Worm (Caenorhabditis elegans) whole organism, late embryonic: Measurements from ENCODE around the gene nep-11.

Source experiments
- C08G9.2 ChIP-seq: sonication (generic microtip); optimal IDR thresholded peaks from 2 replicates; lab custom pipeline; 2016; ENCODE audit warnings: mild to moderate bottlenecking, missing genetic modification characterization, moderate library complexity, missing compliant biosample characterization
- C38D4.7 ChIP-seq: fragments of 200-800 bp; sonication (Bioruptor generic); optimal IDR thresholded peaks from 2 replicates; lab custom pipeline; 2018; ENCODE audit warnings: mild to moderate bottlenecking, missing genetic modification characterization, moderate library complexity, missing compliant biosample characterization
- F13H6.1 ChIP-seq: sonication (generic microtip); optimal IDR thresholded peaks from 2 replicates; lab custom pipeline; 2016; ENCODE audit warnings: missing genetic modification characterization, missing compliant biosample characterization
- K02D7.2 ChIP-seq: sonication (generic microtip); optimal IDR thresholded peaks from 2 replicates; lab custom pipeline; 2017; ENCODE audit warnings: mild to moderate bottlenecking, missing genetic modification characterization, missing compliant biosample characterization
- Y22D7AL.16 ChIP-seq: sonication (generic microtip); optimal IDR thresholded peaks from 2 replicates; lab custom pipeline; 2016; ENCODE audit warnings: missing genetic modification characterization, missing compliant biosample characterization
- ahr-1 ChIP-seq: sonication (generic microtip); optimal IDR thresholded peaks from 2 replicates; lab custom pipeline; 2016; ENCODE audit warnings: missing genetic modification characterization, missing compliant biosample characterization
- ceh-19 ChIP-seq: fragments of 200-800 bp; sonication (Bioruptor generic); optimal IDR thresholded peaks from 2 replicates; lab custom pipeline; 2018; ENCODE audit warnings: mild to moderate bottlenecking, missing genetic modification characterization, missing compliant biosample characterization
- ceh-2 ChIP-seq: sonication (generic microtip); optimal IDR thresholded peaks from 2 replicates; lab custom pipeline; 2016; ENCODE audit warnings: missing genotype, missing genetic modification characterization, missing compliant biosample characterization
- ceh-24 ChIP-seq: sonication (generic microtip); optimal IDR thresholded peaks from 2 replicates; lab custom pipeline; 2016; ENCODE audit warnings: mild to moderate bottlenecking, missing genetic modification characterization, missing compliant biosample characterization
- ceh-30 ChIP-seq: fragments of 150-350 bp; optimal IDR thresholded peaks from 2 replicates; lab custom pipeline; 2014; ENCODE audit warnings: missing biosample characterization, missing genetic modification characterization
- ceh-34 ChIP-seq: sonication (generic microtip); optimal IDR thresholded peaks from 2 replicates; lab custom pipeline; 2016; ENCODE audit warnings: mild to moderate bottlenecking, missing genetic modification characterization, missing compliant biosample characterization
- ceh-45 ChIP-seq: fragments of 200-800 bp; sonication (Bioruptor generic); IDR thresholded peaks from 2 replicates; pipeline ENCODE4 v1.3.6; 2022; ENCODE audit warnings: missing genetic modification reagents, missing genetic modification characterization, missing compliant biosample characterization
- ceh-6 ChIP-seq: fragments of 200-800 bp; sonication (Bioruptor generic); optimal IDR thresholded peaks from 2 replicates; lab custom pipeline; 2018; ENCODE audit warnings: mild to moderate bottlenecking, missing genetic modification characterization, missing compliant biosample characterization
- ceh-9 ChIP-seq: sonication (generic microtip); optimal IDR thresholded peaks from 2 replicates; lab custom pipeline; 2016; ENCODE audit warnings: mild to moderate bottlenecking, missing genetic modification characterization, inconsistent platforms, missing compliant biosample characterization
- dmd-4 ChIP-seq: sonication (generic microtip); optimal IDR thresholded peaks from 2 replicates; lab custom pipeline; 2016; ENCODE audit warnings: borderline replicate concordance, missing genetic modification characterization, missing compliant biosample characterization
- dve-1 ChIP-seq: sonication (generic microtip); optimal IDR thresholded peaks from 2 replicates; lab custom pipeline; 2017; ENCODE audit warnings: antibody characterized with exemption, mild to moderate bottlenecking, missing genetic modification characterization, missing compliant biosample characterization
- elt-4 ChIP-seq: sonication (generic microtip); optimal IDR thresholded peaks from 2 replicates; lab custom pipeline; 2016; ENCODE audit warnings: missing genetic modification characterization, missing compliant biosample characterization
- ets-4 ChIP-seq: sonication (generic microtip); optimal IDR thresholded peaks from 2 replicates; lab custom pipeline; 2016; ENCODE audit warnings: missing genetic modification characterization, missing compliant biosample characterization
- eyg-1 ChIP-seq: sonication (generic microtip); optimal IDR thresholded peaks from 2 replicates; lab custom pipeline; 2016; ENCODE audit warnings: missing genotype, missing genetic modification characterization, missing compliant biosample characterization
- fax-1 ChIP-seq: sonication (generic microtip); optimal IDR thresholded peaks from 2 replicates; lab custom pipeline; 2016; ENCODE audit warnings: missing genotype, missing genetic modification characterization, missing compliant biosample characterization
- gmeb-2 ChIP-seq: sonication (generic microtip); optimal IDR thresholded peaks from 2 replicates; lab custom pipeline; 2016; ENCODE audit warnings: missing genetic modification characterization, inconsistent platforms, missing compliant biosample characterization
- hlh-15 ChIP-seq: sonication (generic microtip); optimal IDR thresholded peaks from 2 replicates; lab custom pipeline; 2016; ENCODE audit warnings: missing genetic modification characterization, missing compliant biosample characterization
- hlh-30 ChIP-seq: sonication (generic microtip); optimal IDR thresholded peaks from 2 replicates; lab custom pipeline; 2017; ENCODE audit warnings: antibody characterized with exemption, missing genetic modification characterization, missing compliant biosample characterization; ENCODE audit not compliant: insufficient read depth
- hlh-8 ChIP-seq: sonication (generic microtip); optimal IDR thresholded peaks from 2 replicates; lab custom pipeline; 2016; ENCODE audit warnings: missing genotype, missing genetic modification characterization, missing compliant biosample characterization
- lin-11 ChIP-seq: fragments of 200-800 bp; sonication (Bioruptor generic); optimal IDR thresholded peaks from 2 replicates; lab custom pipeline; 2018; ENCODE audit warnings: mild to moderate bottlenecking, missing genetic modification characterization, missing compliant biosample characterization
- madf-2 ChIP-seq: sonication (generic microtip); optimal IDR thresholded peaks from 2 replicates; lab custom pipeline; 2017; ENCODE audit warnings: missing genetic modification characterization, missing compliant biosample characterization
- nhr-232 ChIP-seq: sonication (generic microtip); optimal IDR thresholded peaks from 2 replicates; lab custom pipeline; 2016; ENCODE audit warnings: missing genetic modification characterization, missing compliant biosample characterization
- odd-2 ChIP-seq: sonication (generic microtip); optimal IDR thresholded peaks from 2 replicates; lab custom pipeline; 2017; ENCODE audit warnings: antibody characterized with exemption, mild to moderate bottlenecking, missing genetic modification characterization, missing compliant biosample characterization
- pag-3 ChIP-seq: sonication (generic microtip); optimal IDR thresholded peaks from 2 replicates; lab custom pipeline; 2016; ENCODE audit warnings: missing compliant biosample characterization, missing genetic modification characterization, borderline replicate concordance
- pha-2 ChIP-seq: sonication (generic microtip); optimal IDR thresholded peaks from 2 replicates; lab custom pipeline; 2017; ENCODE audit warnings: mild to moderate bottlenecking, missing genetic modification characterization, missing compliant biosample characterization
- pros-1 ChIP-seq: fragments of 150-350 bp; optimal IDR thresholded peaks from 2 replicates; lab custom pipeline; 2014; ENCODE audit warnings: missing biosample characterization, missing genetic modification reagents, missing genetic modification characterization
- sdc-2 ChIP-seq: sonication (generic microtip); optimal IDR thresholded peaks from 2 replicates; lab custom pipeline; 2016; ENCODE audit warnings: missing genotype, missing genetic modification characterization, missing compliant biosample characterization
- sox-2 ChIP-seq: fragments of 200-800 bp; sonication (Bioruptor generic); IDR thresholded peaks from 2 replicates; pipeline ENCODE4 v1.3.6; 2022; ENCODE audit warnings: missing genetic modification reagents, missing genetic modification characterization, missing compliant biosample characterization
- sox-4 ChIP-seq: sonication (generic microtip); optimal IDR thresholded peaks from 2 replicates; lab custom pipeline; 2017; ENCODE audit warnings: mild to moderate bottlenecking, missing genetic modification characterization, inconsistent platforms, missing compliant biosample characterization
- tbx-2 ChIP-seq: sonication (generic microtip); optimal IDR thresholded peaks from 2 replicates; lab custom pipeline; 2016; ENCODE audit warnings: missing genetic modification characterization, missing compliant biosample characterization
- unc-3 ChIP-seq, 2 experiments: fragments of 200-800 bp in 1 of 2; sonication (Bioruptor generic) in 1 of 2; sonication (generic microtip) in 1 of 2; conservative IDR thresholded peaks in 1 of 2; optimal IDR thresholded peaks in 1 of 2; 2 replicates each; pipeline versions ENCODE4 v1.3.6 to Lab custom; 2016 to 2022; ENCODE audit warnings: missing compliant biosample characterization in 2 of 2, missing genetic modification characterization in 2 of 2, missing genetic modification reagents in 1 of 2
- unc-42 ChIP-seq: sonication (generic microtip); optimal IDR thresholded peaks from 2 replicates; lab custom pipeline; 2016; ENCODE audit warnings: missing genotype, missing genetic modification characterization, missing compliant biosample characterization
- unc-86 ChIP-seq: sonication (generic microtip); optimal IDR thresholded peaks from 2 replicates; lab custom pipeline; 2016; ENCODE audit warnings: missing genetic modification characterization, missing compliant biosample characterization
- zip-5 ChIP-seq: sonication (generic microtip); optimal IDR thresholded peaks from 2 replicates; lab custom pipeline; 2016; ENCODE audit warnings: missing genetic modification characterization, missing compliant biosample characterization

Gene nep-11

DNA sequence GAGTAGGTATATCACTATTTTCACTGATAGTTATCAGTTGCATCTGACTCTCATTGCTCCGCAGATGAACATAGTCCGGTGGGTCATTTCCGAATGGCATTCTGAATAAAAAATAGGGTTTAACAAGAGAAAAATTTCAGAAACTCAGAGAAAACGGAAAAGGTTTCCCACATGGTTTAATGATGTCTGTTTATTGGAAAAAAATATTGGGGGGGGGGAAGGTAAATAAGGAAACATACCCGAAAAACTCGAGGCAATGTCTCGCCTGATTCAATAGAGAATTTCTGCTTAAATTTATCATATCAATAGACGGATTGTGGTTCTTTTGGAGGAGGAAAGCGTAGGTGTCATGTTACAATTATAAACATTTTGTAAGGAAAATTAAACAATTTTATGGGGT lies at the start of gene nep-11:
nep-11 (minus strand) TSS at position 101 of the 400 bp plus-strand sequence.
- TF ChIP-seq unc-86 (tag; lab: Kevin White, UChicago): no peak
- TF ChIP-seq Y22D7AL.16 (tag; lab: Kevin White, UChicago): no peak
- no peak for TF ChIP-seq ceh-19 (GFP tag; lab: Kevin White, UChicago)
- no peak for TF ChIP-seq dmd-4
- no peak for TF ChIP-seq unc-3 (GFP tag; conservative IDR thresholded peaks at IDR 0.05; lab: Robert Waterston, UW)
- no peak for TF ChIP-seq unc-3 (tag; optimal IDR thresholded peaks at IDR 0.05; lab: Kevin White, UChicago)
- no peak for TF ChIP-seq odd-2 (tag; lab: Kevin White, UChicago)
- no peak for TF ChIP-seq ceh-24 (tag; lab: Kevin White, UChicago)
- no peak for TF ChIP-seq eyg-1 (tag; lab: Kevin White, UChicago)
- TF ChIP-seq ets-4 (tag; lab: Kevin White, UChicago): no peak
- TF ChIP-seq zip-5 (tag; lab: Kevin White, UChicago): no peak
- TF ChIP-seq sox-2: no peak
- TF ChIP-seq ceh-6: no peak
- TF ChIP-seq fax-1 (tag; lab: Kevin White, UChicago): no peak
- TF ChIP-seq ceh-2 (tag; lab: Kevin White, UChicago): no peak
- no peak for TF ChIP-seq dve-1 (tag; lab: Kevin White, UChicago)
- TF ChIP-seq ceh-45 (GFP tag; lab: Robert Waterston, UW): no peak
- no peak for TF ChIP-seq gmeb-2 (tag; lab: Kevin White, UChicago)
- TF ChIP-seq, all 69 proteins: peak for 0

DNA sequence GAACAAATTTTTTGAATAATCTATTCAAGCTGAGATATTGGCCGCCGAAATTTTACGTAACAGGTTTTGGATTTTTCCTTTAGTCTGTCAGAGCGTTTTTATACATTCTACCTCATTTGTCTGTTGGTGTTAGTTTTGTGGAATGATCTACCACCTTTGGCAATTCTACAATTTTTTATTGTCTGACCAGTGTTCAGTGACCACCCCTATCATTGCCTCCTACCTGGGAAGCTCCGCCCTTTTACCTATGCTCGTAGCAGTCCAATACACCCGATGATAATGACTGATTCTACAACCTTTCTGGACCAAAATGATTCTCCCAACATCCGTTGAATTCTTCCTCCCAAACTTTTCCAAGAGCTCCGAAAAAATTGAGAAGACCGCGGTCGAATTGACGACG lies 48.4 kb upstream of the nep-11 start, which contains the start of gene sdz-32:
sdz-32 (plus strand) TSS at position 301 of the 400 bp plus-strand sequence.
- TF ChIP-seq elt-4 (no peak), ceh-9 (no peak), madf-2 (no peak), ceh-34 (no peak), hlh-30 (no peak), unc-42 (tag; lab: Kevin White, UChicago) (no peak), nhr-232 (tag; lab: Kevin White, UChicago) (no peak), tbx-2 (tag; lab: Kevin White, UChicago) (no peak), pha-2 (no peak), hlh-8 (tag; lab: Kevin White, UChicago) (no peak), lin-11 (tag; lab: Kevin White, UChicago) (no peak)

DNA sequence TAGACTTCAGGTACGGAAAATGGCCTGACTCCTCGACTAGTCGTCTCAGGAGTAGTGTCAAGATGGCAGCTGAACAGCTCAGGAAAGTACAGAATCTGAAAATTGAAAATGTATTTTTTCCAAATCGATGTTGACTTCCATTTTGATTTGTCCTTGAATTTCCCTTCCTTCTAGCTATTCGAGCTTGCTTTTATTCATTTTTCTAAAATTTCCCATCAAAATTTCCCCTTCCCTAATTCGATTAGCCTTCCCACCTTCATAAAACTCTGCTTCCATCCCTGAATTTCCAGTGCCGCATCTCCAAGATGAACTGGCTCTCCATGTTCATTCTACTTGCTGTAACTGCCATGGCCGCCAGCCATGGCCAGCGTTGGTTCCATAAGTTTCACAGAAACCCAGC lies 47.5 kb upstream of the nep-11 start, which contains the start of gene Y49F6B.6:
Y49F6B.6 (plus strand) TSS at position 301 of the 400 bp plus-strand sequence.
- TF ChIP-seq ceh-24 (tag; lab: Kevin White, UChicago) (no peak), dmd-4 (no peak), F13H6.1 (tag; lab: Kevin White, UChicago) (no peak), pha-2 (no peak), hlh-8 (tag; lab: Kevin White, UChicago) (no peak), K02D7.2 (tag; lab: Kevin White, UChicago) (no peak), ahr-1 (tag; lab: Kevin White, UChicago) (no peak), elt-4 (no peak), pros-1 (tag; lab: Kevin White, UChicago) (no peak)

DNA sequence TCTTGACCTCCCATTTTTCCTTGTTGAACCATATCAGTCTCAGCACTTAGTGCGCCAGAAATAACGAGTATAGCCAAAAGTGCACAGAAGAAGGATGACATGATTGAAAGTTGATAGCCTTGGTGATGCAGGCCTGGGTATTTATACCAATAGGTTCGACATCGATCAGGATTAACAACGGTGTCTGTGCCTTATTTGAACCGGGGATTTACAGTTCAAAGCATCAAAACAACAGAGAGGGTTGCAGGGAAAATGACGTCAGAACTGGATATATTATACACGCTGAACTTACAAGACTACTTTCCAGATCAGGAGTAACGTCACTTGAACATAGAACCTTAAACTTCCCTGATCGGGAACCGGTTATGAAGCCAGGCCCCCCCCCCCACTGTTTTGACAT lies 47.0 kb upstream of the nep-11 start, which contains the start of gene Y49F6B.12:
Y49F6B.12 (minus strand) TSS at position 101 of the 400 bp plus-strand sequence.
- no peak for TF ChIP-seq sdc-2 (tag; lab: Kevin White, UChicago)
- TF ChIP-seq ets-4 (tag; lab: Kevin White, UChicago): no peak
- no peak for TF ChIP-seq C08G9.2 (tag; lab: Kevin White, UChicago)
- TF ChIP-seq ceh-30 (tag; lab: Kevin White, UChicago): no peak
- TF ChIP-seq hlh-15 (tag; lab: Kevin White, UChicago): no peak
- no peak for TF ChIP-seq odd-2 (tag; lab: Kevin White, UChicago)
- TF ChIP-seq unc-42 (tag; lab: Kevin White, UChicago): no peak
- no peak for TF ChIP-seq ceh-2 (tag; lab: Kevin White, UChicago)
- no peak for TF ChIP-seq sox-4 (tag; lab: Kevin White, UChicago)
- no peak for TF ChIP-seq pag-3 (tag; lab: Kevin White, UChicago)
- TF ChIP-seq C38D4.7 (GFP tag; lab: Kevin White, UChicago): no peak
- no peak for TF ChIP-seq ceh-19 (GFP tag; lab: Kevin White, UChicago)
